Fruit fly (Drosophila melanogaster) whole organism, embryonic: ENCODE measurements around the gene CG17625.

Experiments used
- B-H1 ChIP-seq: fragments of 200-800 bp; sonication (Bioruptor generic); IDR thresholded peaks from 3 replicates; pipeline ENCODE4 v1.3.6; 2022; ENCODE audit warnings: missing biosample characterization, missing genetic modification characterization
- C15 ChIP-seq: fragments of 200-800 bp; sonication (Bioruptor generic); IDR thresholded peaks from 3 replicates; pipeline ENCODE4 v1.3.6; 2022; ENCODE audit warnings: missing biosample characterization, missing genetic modification characterization
- CG10209 ChIP-seq: fragments of 200-800 bp; sonication (Bioruptor generic); optimal IDR thresholded peaks from 3 replicates; lab custom pipeline; 2017; ENCODE audit warnings: missing biosample characterization, mild to moderate bottlenecking, missing genetic modification characterization, missing genetic modification reagents
- CG10431 ChIP-seq: fragments of 200-800 bp; sonication (Bioruptor generic); optimal IDR thresholded peaks from 3 replicates; lab custom pipeline; 2018; ENCODE audit warnings: missing biosample characterization, mild to moderate bottlenecking, missing genetic modification characterization
- CG11247 ChIP-seq: fragments of 200-800 bp; sonication (Bioruptor generic); IDR thresholded peaks from 2 replicates; pipeline ENCODE4 v1.3.6; 2022; ENCODE audit warnings: missing biosample characterization, missing genetic modification characterization
- CG11456 ChIP-seq: fragments of 200-800 bp; sonication (Bioruptor generic); IDR thresholded peaks from 3 replicates; pipeline ENCODE4 v1.3.6; 2022; ENCODE audit warnings: missing biosample characterization, missing genetic modification characterization
- CG12391 ChIP-seq: fragments of 200-800 bp; sonication (Bioruptor generic); optimal IDR thresholded peaks from 3 replicates; lab custom pipeline; 2018; ENCODE audit warnings: missing biosample characterization, mild to moderate bottlenecking, missing genetic modification characterization, moderate library complexity
- CG12659 ChIP-seq: fragments of 200-800 bp; sonication (Bioruptor generic); optimal IDR thresholded peaks from 3 replicates; lab custom pipeline; 2017; ENCODE audit warnings: mild to moderate bottlenecking, missing biosample characterization, missing genetic modification reagents, missing genetic modification characterization
- CG13775 ChIP-seq: fragments of 200-800 bp; sonication (Bioruptor generic); optimal IDR thresholded peaks from 3 replicates; lab custom pipeline; 2017; ENCODE audit warnings: missing biosample characterization, mild to moderate bottlenecking, missing genetic modification characterization
- CG13894 ChIP-seq: fragments of 200-800 bp; sonication (Bioruptor generic); optimal IDR thresholded peaks from 3 replicates; lab custom pipeline; 2018; ENCODE audit warnings: missing biosample characterization, mild to moderate bottlenecking, missing genetic modification characterization, moderate library complexity
- CG14050 ChIP-seq: fragments of 200-800 bp; sonication (Bioruptor generic); IDR thresholded peaks from 3 replicates; pipeline ENCODE4 v1.3.6; 2022; ENCODE audit warnings: missing biosample characterization, missing genetic modification characterization
- CG2120 ChIP-seq: fragments of 200-800 bp; sonication (Bioruptor generic); optimal IDR thresholded peaks from 3 replicates; lab custom pipeline; 2016; ENCODE audit warnings: missing biosample characterization, missing genetic modification characterization
- CG2678 ChIP-seq: fragments of 200-800 bp; sonication (Bioruptor generic); optimal IDR thresholded peaks from 3 replicates; lab custom pipeline; 2019; ENCODE audit warnings: missing biosample characterization, mild to moderate bottlenecking, missing genetic modification characterization, moderate library complexity
- CG31365 ChIP-seq: fragments of 200-800 bp; sonication (Bioruptor generic); optimal IDR thresholded peaks from 2 replicates; lab custom pipeline; 2018; ENCODE audit warnings: missing biosample characterization, mild to moderate bottlenecking, missing genetic modification characterization
- CG3163 ChIP-seq: fragments of 200-800 bp; sonication (Bioruptor generic); optimal IDR thresholded peaks from 3 replicates; lab custom pipeline; 2016; ENCODE audit warnings: missing biosample characterization, missing genetic modification characterization
- CG32532 ChIP-seq: fragments of 200-800 bp; sonication (Bioruptor generic); IDR thresholded peaks from 2 replicates; pipeline ENCODE4 v1.3.6; 2022; ENCODE audit warnings: missing biosample characterization, missing genetic modification characterization
- CG3281 ChIP-seq: fragments of 200-800 bp; sonication (Bioruptor generic); optimal IDR thresholded peaks from 3 replicates; lab custom pipeline; 2017; ENCODE audit warnings: missing biosample characterization, mild to moderate bottlenecking, missing genetic modification characterization
- CG33557 ChIP-seq: fragments of 200-800 bp; sonication (Bioruptor generic); optimal IDR thresholded peaks from 2 replicates; lab custom pipeline; 2019; ENCODE audit warnings: missing biosample characterization, mild to moderate bottlenecking, missing genetic modification characterization, moderate library complexity
- CG7372 ChIP-seq: fragments of 200-800 bp; sonication (Bioruptor generic); IDR thresholded peaks from 2 replicates; pipeline ENCODE4 v1.3.6; 2022; ENCODE audit warnings: missing biosample characterization, missing genetic modification characterization
- CG7928 ChIP-seq: fragments of 200-800 bp; sonication (Bioruptor generic); optimal IDR thresholded peaks from 2 replicates; lab custom pipeline; 2017; ENCODE audit warnings: missing biosample characterization, mild to moderate bottlenecking, missing genetic modification characterization
- Chrac-16 ChIP-seq: fragments of 200-800 bp; sonication (Bioruptor generic); optimal IDR thresholded peaks from 3 replicates; lab custom pipeline; 2016; ENCODE audit warnings: missing biosample characterization, missing genetic modification characterization
- Eip74EF ChIP-seq, 2 experiments: fragments of 200-800 bp in 1 of 2; fragments of >200 bp in 1 of 2; sonication (Bioruptor generic) in 1 of 2; optimal IDR thresholded peaks; 2 replicates each; lab custom pipeline; 2017 to 2019; ENCODE audit warnings: missing biosample characterization in 2 of 2, missing genetic modification characterization in 2 of 2, mild to moderate bottlenecking in 1 of 2, moderate library complexity in 1 of 2
- Fer2 ChIP-seq: fragments of 200-800 bp; sonication (Bioruptor generic); optimal IDR thresholded peaks from 2 replicates; lab custom pipeline; 2018; ENCODE audit warnings: missing biosample characterization, mild to moderate bottlenecking, missing genetic modification characterization, moderate library complexity
- HLHmδ ChIP-seq: fragments of 200-800 bp; sonication (Bioruptor generic); optimal IDR thresholded peaks from 2 replicates; lab custom pipeline; 2018; ENCODE audit warnings: missing biosample characterization, mild to moderate bottlenecking, missing genetic modification characterization, moderate library complexity
- Myb ChIP-seq: fragments of 200-800 bp; sonication (Bioruptor generic); optimal IDR thresholded peaks from 2 replicates; lab custom pipeline; 2016; ENCODE audit warnings: missing biosample characterization, missing genetic modification characterization
- Pdp1 ChIP-seq, 2 experiments: fragments of 200-800 bp; sonication (Bioruptor generic); optimal IDR thresholded peaks; 3 replicates each; lab custom pipeline; 2016; ENCODE audit warnings: missing biosample characterization in 2 of 2, missing genetic modification characterization in 2 of 2, mild to moderate bottlenecking in 1 of 2, moderate library complexity in 1 of 2
- Poxn ChIP-seq: fragments of 200-800 bp; sonication (Bioruptor generic); IDR thresholded peaks from 2 replicates; pipeline ENCODE4 v1.3.6; 2022; ENCODE audit warnings: missing biosample characterization, missing genetic modification characterization
- Ravus ChIP-seq: fragments of 200-800 bp; sonication (Bioruptor generic); IDR thresholded peaks from 2 replicates; pipeline ENCODE4 v1.3.6; 2022; ENCODE audit warnings: missing biosample characterization, missing genetic modification characterization
- cg ChIP-seq: fragments of 200-800 bp; sonication (Bioruptor generic); optimal IDR thresholded peaks from 3 replicates; lab custom pipeline; 2019; ENCODE audit warnings: missing biosample characterization, mild to moderate bottlenecking, missing genetic modification characterization, moderate library complexity
- croc ChIP-seq: fragments of 200-800 bp; sonication (Bioruptor generic); conservative IDR thresholded peaks from 3 replicates; pipeline ENCODE4 v1.3.6; 2022; ENCODE audit warnings: missing biosample characterization, missing genetic modification characterization
- da ChIP-seq: fragments of 200-800 bp; sonication (Bioruptor generic); optimal IDR thresholded peaks from 2 replicates; lab custom pipeline; 2016; ENCODE audit warnings: missing biosample characterization, missing genetic modification characterization
- dm ChIP-seq: fragments of 200-800 bp; sonication (Bioruptor generic); optimal IDR thresholded peaks from 3 replicates; lab custom pipeline; 2016; ENCODE audit warnings: missing biosample characterization, missing genetic modification characterization
- ems ChIP-seq: fragments of 200-800 bp; sonication (Bioruptor generic); optimal IDR thresholded peaks from 3 replicates; lab custom pipeline; 2016; ENCODE audit warnings: missing biosample characterization, missing genetic modification characterization
- eyg ChIP-seq: fragments of 200-800 bp; sonication (Bioruptor generic); optimal IDR thresholded peaks from 3 replicates; lab custom pipeline; 2016; ENCODE audit warnings: missing biosample characterization, missing genetic modification characterization
- fd64A ChIP-seq: fragments of 200-800 bp; sonication (Bioruptor generic); optimal IDR thresholded peaks from 3 replicates; lab custom pipeline; 2018; ENCODE audit warnings: missing biosample characterization, mild to moderate bottlenecking, missing genetic modification characterization
- gem ChIP-seq: fragments of 200-800 bp; sonication (Bioruptor generic); optimal IDR thresholded peaks from 2 replicates; lab custom pipeline; 2019; ENCODE audit warnings: missing biosample characterization, mild to moderate bottlenecking, missing genetic modification characterization, moderate library complexity
- gro ChIP-seq: fragments of 200-800 bp; sonication (Bioruptor generic); optimal IDR thresholded peaks from 2 replicates; lab custom pipeline; 2016; ENCODE audit warnings: missing biosample characterization, missing genetic modification characterization
- hkb ChIP-seq, 2 experiments: fragments of 200-800 bp in 1 of 2; fragments of >200 bp in 1 of 2; sonication (Bioruptor generic) in 1 of 2; IDR thresholded peaks in 1 of 2; optimal IDR thresholded peaks in 1 of 2; 2 replicates each; pipeline versions ENCODE4 v1.3.6 to Lab custom; 2017 to 2022; ENCODE audit warnings: missing biosample characterization in 1 of 2, missing genetic modification characterization in 1 of 2
- jumu ChIP-seq: fragments of 200-800 bp; sonication (Bioruptor generic); optimal IDR thresholded peaks from 3 replicates; lab custom pipeline; 2016; ENCODE audit warnings: missing biosample characterization, missing genetic modification characterization
- klu ChIP-seq: fragments of 200-800 bp; sonication (Bioruptor generic); IDR thresholded peaks from 2 replicates; pipeline ENCODE4 v1.3.6; 2022; ENCODE audit warnings: missing biosample characterization, missing genetic modification characterization
- knrl ChIP-seq: fragments of 200-800 bp; sonication (Bioruptor generic); IDR thresholded peaks from 3 replicates; pipeline ENCODE4 v1.3.6; 2022; ENCODE audit warnings: missing biosample characterization, missing genetic modification characterization; ENCODE audit not compliant: partially characterized antibody
- maf-S ChIP-seq: fragments of 200-800 bp; sonication (Bioruptor generic); optimal IDR thresholded peaks from 2 replicates; lab custom pipeline; 2016; ENCODE audit warnings: missing biosample characterization, missing genetic modification characterization
- mirr ChIP-seq: fragments of 200-800 bp; sonication (Bioruptor generic); optimal IDR thresholded peaks from 3 replicates; lab custom pipeline; 2018; ENCODE audit warnings: missing biosample characterization, mild to moderate bottlenecking, missing genetic modification characterization
- otp ChIP-seq: fragments of 200-800 bp; sonication (Bioruptor generic); IDR thresholded peaks from 3 replicates; pipeline ENCODE4, ENCODE4 v1.3.6; 2022; ENCODE audit warnings: missing biosample characterization, missing genetic modification characterization
- phol ChIP-seq: fragments of 200-800 bp; sonication (Bioruptor generic); optimal IDR thresholded peaks from 3 replicates; lab custom pipeline; 2018; ENCODE audit warnings: missing biosample characterization, mild to moderate bottlenecking, missing genetic modification characterization, moderate library complexity
- sens ChIP-seq: fragments of 200-800 bp; sonication (Bioruptor generic); peaks from one replicate; lab custom pipeline; 2016; ENCODE audit warnings: missing biosample characterization, missing genetic modification characterization
- sr ChIP-seq: fragments of 200-800 bp; sonication (Bioruptor generic); IDR thresholded peaks from 3 replicates; pipeline ENCODE4 v1.3.6; 2022; ENCODE audit warnings: missing biosample characterization, missing genetic modification characterization
- ssp ChIP-seq: fragments of 200-800 bp; sonication (Bioruptor generic); IDR thresholded peaks from 2 replicates; pipeline ENCODE4 v1.3.6; 2022; ENCODE audit warnings: missing biosample characterization, missing genetic modification characterization

CG17625 gene

dm6 chr3R:22667284-22667958, 19.2 kb upstream of the CG17625 start (continued):
- 0 out of 2 replicates have a peak, but pooled peaks have one; percentile 25 for TF ChIP-seq CG32532 (GFP tag; lab: Robert Waterston, UW)
- TF ChIP-seq Myb (GFP tag; lab: Kevin White, UChicago), result peak; percentile 24
- no peak for TF ChIP-seq CG7928 (GFP tag; lab: Kevin White, UChicago)
- peak; percentile 13 for TF ChIP-seq maf-S (GFP tag; lab: Kevin White, UChicago)
- TF ChIP-seq CG2120 (GFP tag; lab: Kevin White, UChicago), result peak; percentile 36
- TF ChIP-seq dm (GFP tag; lab: Kevin White, UChicago), result peak; percentile 35
- TF ChIP-seq Eip74EF (GFP tag; optimal IDR thresholded peaks at IDR 0.05; lab: Kevin White, UChicago), result peak in 1 of 2 experiments; percentile 76
- TF ChIP-seq CG13775 (GFP tag; lab: Kevin White, UChicago), result peak; percentile 59
- peak; percentile 72 for TF ChIP-seq B-H1
- TF ChIP-seq klu (GFP tag; lab: Robert Waterston, UW), result peak; percentile 38; the same call in 1 of the 2 replicates
- TF ChIP-seq CG11247 (GFP tag; lab: Robert Waterston, UW), result 0 out of 2 replicates have a peak, but pooled peaks have one; percentile 30
- TF ChIP-seq CG2678 (tag; lab: Kevin White, UChicago), result peak; percentile 94
- peak; percentile 62 for TF ChIP-seq Chrac-16 (GFP tag; lab: Kevin White, UChicago)
- TF ChIP-seq CG33557 (GFP tag; lab: Kevin White, UChicago), result peak; percentile 44
- TF ChIP-seq Ravus (GFP tag; lab: Robert Waterston, UW), result peak; percentile 24; the same call in 1 of the 2 replicates
- no peak for TF ChIP-seq C15 (GFP tag; lab: Robert Waterston, UW)
- TF ChIP-seq croc (GFP tag; lab: Robert Waterston, UW), result peak; percentile 75
- TF ChIP-seq mirr (GFP tag; lab: Kevin White, UChicago), result no peak
- peak; percentile 22 for TF ChIP-seq CG3163 (GFP tag; lab: Kevin White, UChicago)
- TF ChIP-seq jumu (GFP tag; lab: Kevin White, UChicago), result peak; percentile 21
- TF ChIP-seq phol, result peak; percentile 97
- no peak for TF ChIP-seq CG10431 (GFP tag; lab: Kevin White, UChicago)
- TF ChIP-seq CG12659, result peak; percentile 62
- no peak for TF ChIP-seq CG13894
- TF ChIP-seq eyg (GFP tag; lab: Kevin White, UChicago), result peak; percentile 32
- no peak for TF ChIP-seq da
- no peak for TF ChIP-seq sr
- peak; percentile 44; the same call in 1 of the 2 replicates for TF ChIP-seq ssp (GFP tag; lab: Robert Waterston, UW)
- no peak for TF ChIP-seq CG31365 (tag; lab: Kevin White, UChicago)
- TF ChIP-seq otp (GFP tag; lab: Robert Waterston, UW), result peak; percentile 78; the same call in 2 of the 3 replicates
- TF ChIP-seq fd64A (GFP tag; lab: Kevin White, UChicago), result peak; percentile 23
- TF ChIP-seq gem, result peak; percentile 93
- TF ChIP-seq HLHmδ (GFP tag; lab: Kevin White, UChicago), result no peak
- no peak for TF ChIP-seq cg (GFP tag; lab: Kevin White, UChicago)
- TF ChIP-seq CG12391, result peak; percentile 88
- TF ChIP-seq gro (GFP tag; lab: Kevin White, UChicago), result no peak
- TF ChIP-seq knrl (GFP tag; lab: Robert Waterston, UW), result no peak
- TF ChIP-seq Poxn (GFP tag; lab: Robert Waterston, UW), result no peak
- peak; percentile 60 for TF ChIP-seq CG3281 (GFP tag; lab: Kevin White, UChicago)
- TF ChIP-seq ems (GFP tag; lab: Kevin White, UChicago), result peak; percentile 60
- peak; percentile 77 for TF ChIP-seq CG10209 (GFP tag; lab: Kevin White, UChicago)
- TF ChIP-seq Pdp1 (GFP tag; optimal IDR thresholded peaks at IDR 0.05; lab: Kevin White, UChicago), result peak; percentile 62 to 69
- TF ChIP-seq CG7372, result peak; percentile 33; the same call in 1 of the 2 replicates
- peak; percentile 96 for TF ChIP-seq sens (GFP tag; lab: Kevin White, UChicago)
- no peak for TF ChIP-seq hkb (optimal IDR thresholded peaks at IDR 0.05; lab: Kevin White, UChicago)
- peak; percentile 86 for TF ChIP-seq hkb (GFP tag; IDR thresholded peaks at IDR 0.05; lab: Robert Waterston, UW)
- TF ChIP-seq Fer2 (tag; lab: Kevin White, UChicago), result peak; percentile 13
- peak; percentile 69 for TF ChIP-seq CG14050 (GFP tag; lab: Robert Waterston, UW)
- 0 out of 3 replicates have a peak, but pooled peaks have one; percentile 21 for TF ChIP-seq CG11456 (GFP tag; lab: Robert Waterston, UW)
